Worm (Caenorhabditis elegans): ENCODE data around the gene smf-3.

The smf-3 gene

DNA sequence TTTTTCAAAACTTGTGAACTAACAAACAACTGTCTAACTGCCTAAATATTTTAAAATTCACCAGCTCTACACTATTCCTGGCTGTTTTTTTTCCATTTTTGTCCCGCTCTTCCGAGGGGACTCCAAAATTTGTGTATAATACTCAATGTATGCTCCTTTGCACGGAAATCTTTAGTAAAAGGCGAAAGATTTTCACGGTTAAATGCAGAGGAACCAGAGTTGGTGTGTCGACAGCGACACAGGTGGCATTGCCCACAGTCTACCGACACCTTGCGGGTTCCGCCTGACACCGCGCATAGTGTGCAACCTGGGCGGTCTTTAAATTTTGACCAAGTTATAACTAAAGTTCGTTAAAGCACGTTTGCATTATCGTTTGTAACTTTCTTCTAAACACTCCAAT, 36.3 kb downstream of the smf-3 start (continued):
- peak; percentile 65 for TF ChIP-seq him-1 (tag; optimal IDR thresholded peaks at IDR 0.05)

DNA sequence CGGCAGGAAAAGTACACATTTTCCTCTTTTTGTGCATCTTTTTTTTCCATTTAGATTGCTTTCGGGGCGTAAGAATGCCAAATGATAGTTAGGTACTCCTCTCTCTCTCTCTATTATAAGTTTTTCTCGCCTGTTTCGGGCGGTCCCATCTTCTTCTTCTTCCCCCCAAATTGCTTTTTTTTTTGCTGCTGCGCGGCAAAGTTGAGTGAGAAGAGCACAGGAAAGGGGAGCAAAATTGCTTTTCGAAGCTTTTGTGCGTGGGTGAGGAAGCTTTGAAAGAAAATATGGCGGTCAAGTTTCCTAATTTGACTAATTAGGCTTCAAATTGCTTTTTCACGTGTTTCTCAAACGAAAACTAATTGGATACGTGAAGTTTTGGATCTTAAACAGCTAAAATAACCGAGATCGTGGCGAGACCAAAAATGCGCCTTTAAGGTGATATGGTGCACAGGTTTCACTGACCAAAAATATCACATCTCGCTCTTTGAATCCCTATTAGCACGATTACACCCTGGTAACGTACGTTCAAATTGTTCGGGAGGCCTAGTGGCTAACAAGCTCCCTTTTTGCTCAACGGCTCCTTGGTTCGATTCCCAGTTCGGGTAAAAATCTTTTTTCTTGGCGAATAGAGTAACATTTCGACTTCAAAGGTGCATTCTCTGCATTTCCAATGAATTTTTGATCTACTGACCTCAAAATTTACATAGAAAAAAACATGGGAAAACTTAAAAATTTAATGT, 37.9 kb downstream of the smf-3 start:
- TF ChIP-seq attf-6 (GFP tag; IDR thresholded peaks at IDR 0.05) (no peak), rpc-1 (optimal IDR thresholded peaks at IDR 0.05) (peak; percentile 62), rpc-1 (tag; optimal IDR thresholded peaks at IDR 0.05) (peak; percentile 65), nhr-80 (tag; optimal IDR thresholded peaks at IDR 0.05) (no peak), lin-26 (GFP tag; IDR thresholded peaks at IDR 0.05) (peak; percentile 41; the same call in 1 of the 2 replicates), B0261.1 (tag; optimal IDR thresholded peaks at IDR 0.05) (peak; percentile 57), K12H6.12 (tag; optimal IDR thresholded peaks at IDR 0.05) (no peak), hmg-1.2 (GFP tag; IDR thresholded peaks at IDR 0.05) (0 out of 2 replicates have a peak, but pooled peaks have one; percentile 28), lsy-27 (tag; optimal IDR thresholded peaks at IDR 0.05; ENCODE audit: borderline replicate concordance, insufficient read depth) (no peak), F49E8.2 (tag; optimal IDR thresholded peaks at IDR 0.05; ENCODE audit: insufficient read depth) (peak; percentile 0), lin-40 (tag; optimal IDR thresholded peaks at IDR 0.05) (no peak), hlh-26 (GFP tag; conservative IDR thresholded peaks at IDR 0.05) (no peak), F22D6.2 (tag; optimal IDR thresholded peaks at IDR 0.05) (no peak), D2030.7 (GFP tag; IDR thresholded peaks at IDR 0.05) (no peak), K11D2.4 (GFP tag; IDR thresholded peaks at IDR 0.05) (no peak), tlf-1 (GFP tag; optimal IDR thresholded peaks at IDR 0.05) (no peak), tbp1 (GFP tag; optimal IDR thresholded peaks at IDR 0.05) (peak; percentile 88), pha-4 (tag; optimal IDR thresholded peaks at IDR 0.05) (no peak), repo-1 (tag; optimal IDR thresholded peaks at IDR 0.05) (no peak), ztf-22 (GFP tag; optimal IDR thresholded peaks at IDR 0.05) (no peak), F23B12.7 (tag; optimal IDR thresholded peaks at IDR 0.05; ENCODE audit: insufficient read depth) (no peak), lin-54 (GFP tag; optimal IDR thresholded peaks at IDR 0.05) (no peak), chd-7 (tag; optimal IDR thresholded peaks at IDR 0.05) (no peak), let-526 (GFP tag; IDR thresholded peaks at IDR 0.05) (no peak), Y53G8AR.9 (GFP tag; conservative IDR thresholded peaks at IDR 0.05) (no peak), madf-6 (GFP tag; IDR thresholded peaks at IDR 0.05) (peak; percentile 36; the same call in 1 of the 2 replicates), nhr-90 (tag; optimal IDR thresholded peaks at IDR 0.05) (no peak), madf-10 (tag; optimal IDR thresholded peaks at IDR 0.05) (no peak), athp-1 (tag; optimal IDR thresholded peaks at IDR 0.05) (no peak), F52B5.7 (tag; optimal IDR thresholded peaks at IDR 0.05) (no peak), nfya-2 (GFP tag; IDR thresholded peaks at IDR 0.05) (no peak), ztf-28 (GFP tag; IDR thresholded peaks at IDR 0.05) (no peak), Y95B8A.8 (GFP tag; IDR thresholded peaks at IDR 0.05) (no peak), Y53F4B.3 (GFP tag; IDR thresholded peaks at IDR 0.05) (no peak), B0035.1 (tag; optimal IDR thresholded peaks at IDR 0.05) (no peak)

DNA sequence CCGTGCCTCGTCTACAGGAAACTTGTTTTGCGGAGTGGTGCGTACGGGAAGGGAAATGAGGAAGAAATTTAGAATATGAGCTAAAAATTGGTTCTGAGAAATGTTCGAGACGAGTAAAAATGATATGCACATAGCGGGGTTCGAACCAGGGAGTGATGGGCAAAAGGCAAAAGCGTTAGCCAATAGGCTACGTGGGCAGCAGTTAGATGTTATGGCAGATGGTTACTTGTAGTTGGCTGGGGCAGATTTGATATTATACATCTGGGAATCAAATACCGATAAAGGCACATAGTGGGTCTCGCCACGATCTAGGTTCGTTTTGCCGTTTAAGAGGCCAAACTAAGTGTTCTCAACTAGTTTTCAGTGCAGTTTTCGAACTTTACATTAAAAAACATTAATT, 38.6 kb downstream of the smf-3 start:
- TF ChIP-seq Y53G8AR.9 (GFP tag; conservative IDR thresholded peaks at IDR 0.05) (0 out of 2 replicates have a peak, but pooled peaks have one; percentile 22), somi-1 (GFP tag; optimal IDR thresholded peaks at IDR 0.05) (no peak), efl-1 (GFP tag; optimal IDR thresholded peaks at IDR 0.05) (no peak), ekl-4 (GFP tag; IDR thresholded peaks at IDR 0.05) (no peak), nhr-120 (GFP tag; IDR thresholded peaks at IDR 0.05) (no peak), mxl-1 (tag; optimal IDR thresholded peaks at IDR 0.05) (peak; percentile 81), lsl-1 (GFP tag; optimal IDR thresholded peaks at IDR 0.05) (peak; percentile 24), ztf-3 (GFP tag; optimal IDR thresholded peaks at IDR 0.05) (no peak), F33H1.4 (GFP tag; IDR thresholded peaks at IDR 0.05) (peak; percentile 36; the same call in 1 of the 2 replicates), C17E4.6 (GFP tag; IDR thresholded peaks at IDR 0.05) (0 out of 2 replicates have a peak, but pooled peaks have one; percentile 13), die-1 (tag; optimal IDR thresholded peaks at IDR 0.05) (peak; percentile 93), ceh-27 (GFP tag; optimal IDR thresholded peaks at IDR 0.05) (peak; percentile 15), athp-1 (tag; optimal IDR thresholded peaks at IDR 0.05) (peak; percentile 60), attf-5 (GFP tag; optimal IDR thresholded peaks at IDR 0.05) (peak; percentile 17)
